Worm (Caenorhabditis elegans): ENCODE results near the gene copb-1.

The copb-1 gene

ce11 chrII:3066401-3066800 is 12.2 kb upstream of the copb-1 start:
- no peak for TF ChIP-seq attf-5 (GFP tag; optimal IDR thresholded peaks at IDR 0.05)
- TF ChIP-seq mcd-1 (GFP tag; IDR thresholded peaks at IDR 0.05), result no peak
- no peak for TF ChIP-seq egrh-3 (GFP tag; IDR thresholded peaks at IDR 0.05)
- TF ChIP-seq pha-4 (tag; optimal IDR thresholded peaks at IDR 0.05), result no peak
- TF ChIP-seq madf-10 (tag; optimal IDR thresholded peaks at IDR 0.05), result no peak

ce11 chrII:3067447-3067846 is 11.1 kb upstream of the copb-1 start:
- no peak for TF ChIP-seq F10E7.11 (tag; optimal IDR thresholded peaks at IDR 0.05)
- TF ChIP-seq ztf-26 (tag; optimal IDR thresholded peaks at IDR 0.05), result no peak
- TF ChIP-seq lin-35 (GFP tag; optimal IDR thresholded peaks at IDR 0.05), result no peak
- TF ChIP-seq attf-6 (GFP tag; IDR thresholded peaks at IDR 0.05), result no peak
- no peak for TF ChIP-seq hlh-12 (tag; optimal IDR thresholded peaks at IDR 0.05)
- TF ChIP-seq B0019.2 (GFP tag; conservative IDR thresholded peaks at IDR 0.05), result no peak
- TF ChIP-seq F33H1.4 (GFP tag; IDR thresholded peaks at IDR 0.05), result no peak
- no peak for TF ChIP-seq tlf-1 (GFP tag; optimal IDR thresholded peaks at IDR 0.05)
- no peak for TF ChIP-seq F52B5.7 (tag; optimal IDR thresholded peaks at IDR 0.05)
- no peak for TF ChIP-seq dox-1 (GFP tag; IDR thresholded peaks at IDR 0.05)
- no peak for TF ChIP-seq somi-1 (GFP tag; optimal IDR thresholded peaks at IDR 0.05)
- TF ChIP-seq let-526 (GFP tag; IDR thresholded peaks at IDR 0.05), result no peak
- TF ChIP-seq atf-7 (tag; optimal IDR thresholded peaks at IDR 0.05), result no peak
- TF ChIP-seq nhr-179 (tag; optimal IDR thresholded peaks at IDR 0.05), result no peak
- no peak for TF ChIP-seq ceh-58 (GFP tag; IDR thresholded peaks at IDR 0.05)
- no peak for TF ChIP-seq F23B12.7 (tag; optimal IDR thresholded peaks at IDR 0.05; ENCODE audit: insufficient read depth)
- TF ChIP-seq D2030.7 (GFP tag; IDR thresholded peaks at IDR 0.05), result no peak
- TF ChIP-seq ztf-28 (GFP tag; IDR thresholded peaks at IDR 0.05), result no peak
- TF ChIP-seq fkh-3 (tag; optimal IDR thresholded peaks at IDR 0.05), result no peak

ce11 chrII:3067896-3068295 is 10.7 kb upstream of the copb-1 start:
- TF ChIP-seq madf-8 (GFP tag; conservative IDR thresholded peaks at IDR 0.05), result no peak
- no peak for TF ChIP-seq nhr-120 (GFP tag; IDR thresholded peaks at IDR 0.05)
- TF ChIP-seq hlh-12 (tag; optimal IDR thresholded peaks at IDR 0.05), result no peak

ce11 chrII:3068646-3069045 is 9.9 kb upstream of the copb-1 start:
- TF ChIP-seq ztf-6 (GFP tag; IDR thresholded peaks at IDR 0.05) (no peak), ztf-3 (GFP tag; optimal IDR thresholded peaks at IDR 0.05) (no peak), efl-1 (GFP tag; optimal IDR thresholded peaks at IDR 0.05) (no peak), ceh-27 (GFP tag; optimal IDR thresholded peaks at IDR 0.05) (no peak), unc-130 (GFP tag; optimal IDR thresholded peaks at IDR 0.05) (no peak), snpc-4 (GFP tag; optimal IDR thresholded peaks at IDR 0.05) (no peak), snpc-4 (tag; optimal IDR thresholded peaks at IDR 0.05) (no peak), attf-3 (GFP tag; conservative IDR thresholded peaks at IDR 0.05) (no peak), hlh-12 (tag; optimal IDR thresholded peaks at IDR 0.05) (no peak), bed-1 (GFP tag; IDR thresholded peaks at IDR 0.05) (no peak), B0336.3 (GFP tag; IDR thresholded peaks at IDR 0.05) (no peak), xnd-1 (tag; optimal IDR thresholded peaks at IDR 0.05) (no peak), pbrm-1 (GFP tag; IDR thresholded peaks at IDR 0.05) (no peak)

Data from whole organism, young adult.